Worm (Caenorhabditis elegans): Measurements from ENCODE around the gene tdc-1.

- no peak for TF ChIP-seq ceh-82 (tag; optimal IDR thresholded peaks at IDR 0.05)
- TF ChIP-seq lin-39 (tag; optimal IDR thresholded peaks at IDR 0.05): no peak
- TF ChIP-seq pha-4 (tag; optimal IDR thresholded peaks at IDR 0.05): no peak
- TF ChIP-seq ZK546.5 (tag; optimal IDR thresholded peaks at IDR 0.05): no peak
- no peak for TF ChIP-seq fos-1 (tag; optimal IDR thresholded peaks at IDR 0.05)
Measured at ce11 chrII:8308314-8308713, 37.9 kb downstream of the tdc-1 start.
